Worm (Caenorhabditis elegans) whole organism, young adult: ENCODE results near the gene gldi-4.

Experiments used
- B0019.2 ChIP-seq: fragments of 200-800 bp; sonication (Bioruptor generic); conservative IDR thresholded peaks from 2 replicates; pipeline ENCODE4 v1.3.6; 2022; ENCODE audit warnings: missing genetic modification reagents, missing genetic modification characterization, missing compliant biosample characterization
- F33H1.4 ChIP-seq: fragments of 200-800 bp; sonication (Bioruptor generic); IDR thresholded peaks from 2 replicates; pipeline ENCODE4 v1.3.6; 2022; ENCODE audit warnings: missing genetic modification reagents, missing genetic modification characterization, missing compliant biosample characterization
- F39B2.1 ChIP-seq: fragments of 200-800 bp; sonication (Bioruptor generic); IDR thresholded peaks from 2 replicates; pipeline ENCODE4 v1.3.6; 2022; ENCODE audit warnings: missing genetic modification reagents, missing genetic modification characterization, missing compliant biosample characterization
- F49E8.2 ChIP-seq: sonication (generic microtip); optimal IDR thresholded peaks from 3 replicates; lab custom pipeline; 2017; ENCODE audit warnings: missing genetic modification characterization, mild to moderate bottlenecking, missing compliant biosample characterization, antibody characterized with exemption, moderate library complexity; ENCODE audit not compliant: insufficient read depth
- K12H6.12 ChIP-seq: fragments of 200-800 bp; sonication (Bioruptor generic); optimal IDR thresholded peaks from 2 replicates; lab custom pipeline; 2018; ENCODE audit warnings: mild to moderate bottlenecking, missing genetic modification characterization, missing compliant biosample characterization
- ZK185.1 ChIP-seq: sonication (generic microtip); optimal IDR thresholded peaks from 2 replicates; lab custom pipeline; 2016; ENCODE audit warnings: mild to moderate bottlenecking, missing genetic modification characterization, missing compliant biosample characterization; ENCODE audit not compliant: poor library complexity, severe bottlenecking
- aptf-3 ChIP-seq: fragments of 200-800 bp; sonication (Bioruptor generic); IDR thresholded peaks from 2 replicates; pipeline ENCODE4 v1.3.6; 2022; ENCODE audit warnings: missing genetic modification characterization, missing compliant biosample characterization
- attf-3 ChIP-seq: fragments of 200-800 bp; sonication (Bioruptor generic); conservative IDR thresholded peaks from 2 replicates; pipeline ENCODE4 v1.3.6; 2022; ENCODE audit warnings: missing genetic modification reagents, missing genetic modification characterization, missing compliant biosample characterization
- attf-6 ChIP-seq: fragments of 200-800 bp; sonication (Bioruptor generic); IDR thresholded peaks from 2 replicates; pipeline ENCODE4 v1.3.6; 2022; ENCODE audit warnings: missing genetic modification reagents, missing genetic modification characterization, missing compliant biosample characterization
- bed-1 ChIP-seq: fragments of 200-800 bp; sonication (Bioruptor generic); IDR thresholded peaks from 2 replicates; pipeline ENCODE4 v1.3.6; 2022; ENCODE audit warnings: missing genetic modification reagents, missing genetic modification characterization, missing compliant biosample characterization
- ccch-3 ChIP-seq: fragments of 200-800 bp; sonication (Bioruptor generic); optimal IDR thresholded peaks from 2 replicates; lab custom pipeline; 2018; ENCODE audit warnings: mild to moderate bottlenecking, missing genetic modification characterization, missing compliant biosample characterization
- ceh-40 ChIP-seq: fragments of 200-800 bp; sonication (Bioruptor generic); IDR thresholded peaks from 2 replicates; pipeline ENCODE4 v1.3.6; 2022; ENCODE audit warnings: missing genetic modification characterization, missing compliant biosample characterization
- dpff-1 ChIP-seq: sonication (generic microtip); optimal IDR thresholded peaks from 2 replicates; lab custom pipeline; 2017; ENCODE audit warnings: mild to moderate bottlenecking, missing genetic modification characterization, missing compliant biosample characterization
- dpl-1 ChIP-seq: fragments of 150-350 bp; optimal IDR thresholded peaks from 2 replicates; lab custom pipeline; 2014; ENCODE audit warnings: missing biosample characterization, missing genetic modification reagents, missing genetic modification characterization
- egl-44 ChIP-seq: fragments of 200-800 bp; sonication (Bioruptor generic); IDR thresholded peaks from 2 replicates; pipeline ENCODE4 v1.3.6; 2022; ENCODE audit warnings: missing genetic modification reagents, missing genetic modification characterization, missing compliant biosample characterization
- egrh-3 ChIP-seq: fragments of 200-800 bp; sonication (Bioruptor generic); IDR thresholded peaks from 2 replicates; pipeline ENCODE4 v1.3.6; 2022; ENCODE audit warnings: missing genetic modification reagents, missing genetic modification characterization, missing compliant biosample characterization
- ets-4 ChIP-seq: fragments of 200-800 bp; sonication (Bioruptor generic); optimal IDR thresholded peaks from 2 replicates; lab custom pipeline; 2018; ENCODE audit warnings: mild to moderate bottlenecking, missing genetic modification characterization, missing compliant biosample characterization
- let-526 ChIP-seq: fragments of 200-800 bp; sonication (Bioruptor generic); IDR thresholded peaks from 2 replicates; pipeline ENCODE4 v1.3.6; 2022; ENCODE audit warnings: missing genetic modification reagents, missing genetic modification characterization, missing compliant biosample characterization
- lin-26 ChIP-seq: fragments of 200-800 bp; sonication (Bioruptor generic); IDR thresholded peaks from 2 replicates; pipeline ENCODE4 v1.3.6; 2022; ENCODE audit warnings: missing genetic modification reagents, missing genetic modification characterization, missing compliant biosample characterization
- lsl-1 ChIP-seq: fragments of 200-800 bp; sonication (Bioruptor generic); optimal IDR thresholded peaks from 2 replicates; lab custom pipeline; 2018; ENCODE audit warnings: mild to moderate bottlenecking, missing genetic modification characterization, moderate library complexity, missing compliant biosample characterization
- lsy-27 ChIP-seq: sonication (generic microtip); optimal IDR thresholded peaks from 2 replicates; lab custom pipeline; 2017; ENCODE audit warnings: missing genetic modification characterization, mild to moderate bottlenecking, missing compliant biosample characterization, antibody characterized with exemption, missing genotype, borderline replicate concordance; ENCODE audit not compliant: insufficient read depth
- pbrm-1 ChIP-seq: fragments of 200-800 bp; sonication (Bioruptor generic); IDR thresholded peaks from 2 replicates; pipeline ENCODE4 v1.3.6; 2022; ENCODE audit warnings: missing genetic modification reagents, missing genetic modification characterization, missing compliant biosample characterization
- pha-4 ChIP-seq: fragments of 150-350 bp; sonication (generic microtip); optimal IDR thresholded peaks from 2 replicates; lab custom pipeline; 2014; ENCODE audit warnings: missing biosample characterization, missing genetic modification reagents, missing genetic modification characterization
- repo-1 ChIP-seq: sonication (generic microtip); optimal IDR thresholded peaks from 2 replicates; lab custom pipeline; 2017; ENCODE audit warnings: mild to moderate bottlenecking, missing genetic modification characterization, missing compliant biosample characterization
- rpc-1 ChIP-seq, 2 experiments: fragments of 150-350 bp in 1 of 2; sonication (generic microtip) in 1 of 2; optimal IDR thresholded peaks; 2 replicates each; lab custom pipeline; 2014 to 2018; ENCODE audit warnings: missing biosample characterization in 1 of 2, missing genetic modification characterization in 1 of 2, missing genetic modification reagents in 1 of 2, missing genotype in 1 of 2
- snpc-3.4 ChIP-seq: sonication (generic microtip); optimal IDR thresholded peaks from 2 replicates; lab custom pipeline; 2017; ENCODE audit warnings: missing genetic modification characterization, mild to moderate bottlenecking, missing compliant biosample characterization, antibody characterized with exemption, moderate library complexity, missing genotype, missing genetic modification reagents
- snpc-4 ChIP-seq, 5 experiments: fragments of 150-350 bp in 1 of 5; sonication (generic microtip) in 4 of 5; optimal IDR thresholded peaks; 2 replicates each; lab custom pipeline; 2014 to 2018; ENCODE audit warnings: missing genetic modification characterization in 5 of 5, missing biosample characterization in 3 of 5, antibody characterized with exemption in 2 of 5, mild to moderate bottlenecking in 2 of 5, missing compliant biosample characterization in 2 of 5, missing genotype in 2 of 5, moderate library complexity in 2 of 5, missing genetic modification reagents in 1 of 5
- somi-1 ChIP-seq: fragments of 200-800 bp; sonication (Bioruptor generic); optimal IDR thresholded peaks from 2 replicates; lab custom pipeline; 2018; ENCODE audit warnings: mild to moderate bottlenecking, missing genetic modification characterization, missing compliant biosample characterization
- sptf-2 ChIP-seq: fragments of 200-800 bp; sonication (Bioruptor generic); optimal IDR thresholded peaks from 2 replicates; lab custom pipeline; 2018; ENCODE audit warnings: mild to moderate bottlenecking, missing genetic modification characterization, missing compliant biosample characterization
- zfh-2 ChIP-seq: fragments of 200-800 bp; sonication (Bioruptor generic); conservative IDR thresholded peaks from 2 replicates; pipeline ENCODE4 v1.3.6; 2022; ENCODE audit warnings: missing genetic modification reagents, missing genetic modification characterization, missing compliant biosample characterization
- ztf-22 ChIP-seq: fragments of 200-800 bp; sonication (Bioruptor generic); optimal IDR thresholded peaks from 2 replicates; lab custom pipeline; 2018; ENCODE audit warnings: mild to moderate bottlenecking, missing genetic modification characterization, moderate library complexity, missing compliant biosample characterization

gldi-4 gene

DNA sequence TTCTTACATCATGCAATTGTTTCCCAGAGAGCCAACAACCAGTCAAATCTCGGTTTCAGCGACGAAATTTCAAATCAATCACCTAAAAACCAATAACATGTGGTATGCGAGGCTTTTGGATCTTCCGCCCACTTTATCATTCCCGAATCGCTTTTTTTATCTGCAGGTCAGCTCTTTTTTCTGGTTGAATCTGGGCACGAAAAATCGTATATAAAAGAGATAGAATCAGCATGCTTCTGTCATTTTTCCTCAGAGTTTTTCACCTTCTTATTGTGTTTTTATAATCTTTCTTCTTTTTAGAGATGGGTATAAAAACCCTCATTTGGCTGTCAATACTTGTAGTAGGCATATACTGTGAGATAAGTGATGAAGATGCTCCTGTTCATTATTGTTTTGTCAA is 14.1 kb upstream of the gldi-4 start, which contains the start of gene cht-3:
cht-3 (plus strand) TSS at position 301 of the 400 bp plus-strand sequence.
- TF ChIP-seq somi-1 (no peak), F49E8.2 (tag; lab: Kevin White, UChicago) (no peak)
- TF ChIP-seq, all 124 proteins: peak for 0

DNA sequence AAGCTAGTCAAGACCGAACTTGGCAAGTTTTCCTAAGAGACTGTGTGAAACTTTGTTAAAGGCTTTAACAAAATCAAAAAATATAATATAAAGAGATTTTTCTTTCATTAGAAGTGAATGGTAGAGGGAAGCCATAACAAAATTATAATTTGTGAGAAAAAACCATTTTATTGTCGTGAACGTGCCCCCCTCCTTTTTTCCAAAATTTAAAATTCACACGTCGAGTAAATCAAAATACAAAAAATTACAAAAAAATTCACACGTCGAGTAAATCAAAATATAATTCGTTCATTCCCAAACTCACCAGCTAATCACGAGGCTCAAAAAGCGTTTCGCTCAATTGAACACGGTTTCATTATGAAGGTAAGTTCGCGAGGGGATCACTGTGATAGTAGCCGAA is 7.9 kb upstream of the gldi-4 start, which contains the start of gene C25A8.2:
C25A8.2 (plus strand) TSS at position 301 of the 400 bp plus-strand sequence.
- no peak for TF ChIP-seq F33H1.4
- TF ChIP-seq rpc-1 (optimal IDR thresholded peaks at IDR 0.05; lab: Kevin White, UChicago): no peak
- no peak for TF ChIP-seq rpc-1 (tag; optimal IDR thresholded peaks at IDR 0.05; lab: Kevin White, UChicago)
- TF ChIP-seq B0019.2 (GFP tag; lab: Robert Waterston, UW): no peak
- no peak for TF ChIP-seq bed-1 (GFP tag; lab: Robert Waterston, UW)
- no peak for TF ChIP-seq ets-4 (GFP tag; lab: Kevin White, UChicago)
- TF ChIP-seq ztf-22: no peak
- TF ChIP-seq lin-26: no peak
- no peak for TF ChIP-seq snpc-3.4 (tag; lab: Kevin White, UChicago)
- TF ChIP-seq dpff-1 (tag; lab: Kevin White, UChicago): no peak

DNA sequence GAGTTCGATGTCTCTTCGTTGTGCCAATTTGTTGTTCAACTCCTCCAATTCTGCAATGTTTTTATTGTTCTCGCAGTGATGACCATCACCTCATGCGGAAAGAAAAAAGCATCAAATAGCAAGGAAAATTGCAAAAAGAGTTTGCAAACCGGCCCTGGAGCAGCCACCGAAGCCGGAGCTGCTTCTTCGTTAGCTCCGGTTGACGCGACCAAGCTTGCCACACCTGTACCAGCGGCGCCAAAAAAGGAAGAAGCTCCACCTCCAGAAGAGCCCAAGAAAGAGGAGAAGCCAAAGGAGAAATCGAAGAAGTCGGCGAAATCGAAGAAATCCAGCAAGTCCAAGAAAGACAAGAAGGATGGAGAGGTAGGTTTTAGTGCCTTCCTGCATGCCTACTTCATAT is 7.2 kb upstream of the gldi-4 start:
- TF ChIP-seq zfh-2: peak; percentile 73
- peak; percentile 23; the same call in 1 of the 2 replicates for TF ChIP-seq egrh-3 (GFP tag; lab: Robert Waterston, UW)
- TF ChIP-seq pha-4 (tag; lab: Kevin White, UChicago): no peak

DNA sequence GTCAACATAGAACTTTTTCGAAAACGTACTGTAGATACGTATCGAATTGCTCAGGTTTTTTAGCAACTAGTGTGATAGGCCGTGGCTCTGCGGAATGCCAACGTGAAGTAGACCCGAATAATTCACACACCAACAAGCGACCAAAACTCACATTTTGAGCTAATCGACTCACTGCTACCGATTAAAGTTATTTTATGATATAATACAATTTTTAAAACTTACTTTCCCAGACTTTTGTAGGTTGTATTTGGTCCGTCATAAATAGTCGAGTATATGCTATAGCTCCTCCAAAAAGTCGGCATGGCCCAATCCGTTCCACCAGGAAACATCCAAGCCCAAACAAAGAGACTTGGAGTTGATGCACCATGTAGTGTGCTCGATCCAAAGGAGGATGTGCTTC is 6.6 kb upstream of the gldi-4 start, which contains the start of gene C25A8.1:
C25A8.1 (plus strand) TSS at position 301 of the 400 bp plus-strand sequence.
- TF ChIP-seq dpl-1 (GFP tag; lab: Kevin White, UChicago) (no peak), lsy-27 (tag; lab: Kevin White, UChicago) (no peak), ceh-40 (GFP tag; lab: Robert Waterston, UW) (no peak), attf-6 (no peak), K12H6.12 (no peak), ccch-3 (GFP tag; lab: Kevin White, UChicago) (no peak), lsl-1 (GFP tag; lab: Kevin White, UChicago) (no peak), F39B2.1 (GFP tag; lab: Robert Waterston, UW) (no peak), pbrm-1 (GFP tag; lab: Robert Waterston, UW) (no peak), snpc-4 (GFP tag; optimal IDR thresholded peaks at IDR 0.05; lab: Kevin White, UChicago) (no peak), snpc-4 (tag; optimal IDR thresholded peaks at IDR 0.05; lab: Kevin White, UChicago) (no peak)

DNA sequence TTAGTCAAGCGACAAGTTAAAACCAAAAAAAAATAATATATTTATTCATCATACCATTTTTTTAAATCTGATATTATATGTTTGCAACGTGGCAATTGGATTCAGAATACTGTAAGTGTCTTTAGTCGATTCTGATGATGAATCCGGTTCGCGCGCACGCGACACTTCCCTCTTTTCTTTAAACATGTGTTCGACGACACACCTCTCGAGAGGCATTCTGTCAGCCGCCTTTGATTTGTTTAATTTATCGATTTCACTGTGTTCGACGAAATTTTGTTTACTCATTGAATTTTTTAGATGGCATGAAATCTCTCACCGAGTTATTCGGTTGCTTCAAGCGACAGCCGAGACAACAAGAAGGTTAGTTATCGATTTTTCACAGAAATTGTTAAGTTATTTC is 5.7 kb upstream of the gldi-4 start, which contains the start of gene trxr-1:
trxr-1 (plus strand) TSS at position 227 of the 400 bp plus-strand sequence.
- TF ChIP-seq repo-1 (tag; lab: Kevin White, UChicago) (no peak), sptf-2 (GFP tag; lab: Kevin White, UChicago) (no peak), egl-44 (GFP tag; lab: Robert Waterston, UW) (no peak), attf-3 (GFP tag; lab: Robert Waterston, UW) (no peak), aptf-3 (GFP tag; lab: Robert Waterston, UW) (no peak), let-526 (GFP tag; lab: Robert Waterston, UW) (no peak), ZK185.1 (no peak)
